Fruit fly (Drosophila melanogaster) whole organism, embryonic: ENCODE measurements around the gene Coa8.
A peak's percentile ranks its signal among the peaks of the same experiment; 100 is the strongest.

Source experiments
- Adf1 ChIP-seq: fragments of 200-800 bp; sonication (Bioruptor generic); IDR thresholded peaks from 2 replicates; pipeline ENCODE4 v1.3.6; 2022; ENCODE audit warnings: missing biosample characterization, missing genetic modification characterization
- CG10565 ChIP-seq: fragments of 200-800 bp; sonication (Bioruptor generic); optimal IDR thresholded peaks from 3 replicates; lab custom pipeline; 2016; ENCODE audit warnings: missing biosample characterization, mild to moderate bottlenecking, missing genetic modification characterization
- CG11085 ChIP-seq: fragments of 200-800 bp; sonication (Bioruptor generic); IDR thresholded peaks from 2 replicates; pipeline ENCODE4 v1.3.6; 2022; ENCODE audit warnings: missing biosample characterization, missing genetic modification characterization
- CG13287 ChIP-seq: fragments of 200-800 bp; sonication (Bioruptor generic); IDR thresholded peaks from 2 replicates; pipeline ENCODE4 v1.3.6; 2022; ENCODE audit warnings: missing biosample characterization, missing genetic modification characterization; ENCODE audit not compliant: partially characterized antibody
- CG14441 ChIP-seq: fragments of 200-800 bp; sonication (Bioruptor generic); IDR thresholded peaks from 2 replicates; pipeline ENCODE4 v1.3.6; 2022; ENCODE audit warnings: missing biosample characterization, missing genetic modification characterization
- CG16815 ChIP-seq: fragments of 200-800 bp; sonication (Bioruptor generic); optimal IDR thresholded peaks from 3 replicates; lab custom pipeline; 2017; ENCODE audit warnings: missing biosample characterization, mild to moderate bottlenecking, missing genetic modification characterization
- CG17829 ChIP-seq: fragments of 200-800 bp; optimal IDR thresholded peaks from 2 replicates; lab custom pipeline; 2019; ENCODE audit warnings: missing biosample characterization, mild to moderate bottlenecking, missing genetic modification characterization, moderate library complexity
- CG2202 ChIP-seq: fragments of 200-800 bp; sonication (Bioruptor generic); optimal IDR thresholded peaks from 2 replicates; lab custom pipeline; 2018; ENCODE audit warnings: missing biosample characterization, mild to moderate bottlenecking, missing genetic modification characterization
- CG31365 ChIP-seq: fragments of 200-800 bp; sonication (Bioruptor generic); optimal IDR thresholded peaks from 2 replicates; lab custom pipeline; 2018; ENCODE audit warnings: missing biosample characterization, mild to moderate bottlenecking, missing genetic modification characterization
- CG34376 ChIP-seq: fragments of 200-800 bp; sonication (Bioruptor generic); optimal IDR thresholded peaks from 2 replicates; lab custom pipeline; 2018; ENCODE audit warnings: missing biosample characterization, mild to moderate bottlenecking, missing genetic modification characterization
- CG42726 ChIP-seq: fragments of 200-800 bp; sonication (Bioruptor generic); IDR thresholded peaks from 2 replicates; pipeline ENCODE4 v1.3.6; 2022; ENCODE audit warnings: missing biosample characterization, missing genetic modification characterization; ENCODE audit not compliant: partially characterized antibody
- CG5180 ChIP-seq: fragments of 200-800 bp; sonication (Bioruptor generic); optimal IDR thresholded peaks from 3 replicates; lab custom pipeline; 2017; ENCODE audit warnings: missing biosample characterization, missing genetic modification characterization, mild to moderate bottlenecking, moderate library complexity, missing genetic modification reagents
- CG5245 ChIP-seq: fragments of 200-800 bp; sonication (Bioruptor generic); optimal IDR thresholded peaks from 3 replicates; lab custom pipeline; 2016; ENCODE audit warnings: missing biosample characterization, missing genetic modification characterization
- CG9797 ChIP-seq: fragments of 200-800 bp; sonication (Bioruptor generic); optimal IDR thresholded peaks from 3 replicates; lab custom pipeline; 2018; ENCODE audit warnings: missing biosample characterization, mild to moderate bottlenecking, missing genetic modification characterization
- CHES-1-like ChIP-seq: fragments of 200-800 bp; sonication (Bioruptor generic); optimal IDR thresholded peaks from 2 replicates; lab custom pipeline; 2016; ENCODE audit warnings: missing biosample characterization, missing genetic modification characterization
- CkIIα-i1 ChIP-seq: fragments of 200-800 bp; sonication (Bioruptor generic); IDR thresholded peaks from 2 replicates; pipeline ENCODE4 v1.3.6; 2022; ENCODE audit warnings: missing biosample characterization, missing genetic modification characterization
- Dbx ChIP-seq: fragments of 200-800 bp; sonication (Bioruptor generic); IDR thresholded peaks from 3 replicates; pipeline ENCODE4 v1.3.6; 2022; ENCODE audit warnings: missing biosample characterization, missing genetic modification characterization
- Dp ChIP-seq: fragments of 200-800 bp; sonication (Bioruptor generic); optimal IDR thresholded peaks from 2 replicates; lab custom pipeline; 2018; ENCODE audit warnings: missing biosample characterization, mild to moderate bottlenecking, missing genetic modification characterization, moderate library complexity
- Gsc ChIP-seq: fragments of 200-800 bp; sonication (Bioruptor generic); IDR thresholded peaks from 2 replicates; pipeline ENCODE4 v1.3.6; 2022; ENCODE audit warnings: missing biosample characterization, missing genetic modification characterization
- HLH54F ChIP-seq: fragments of 200-800 bp; sonication (Bioruptor generic); optimal IDR thresholded peaks from 3 replicates; lab custom pipeline; 2016; ENCODE audit warnings: missing biosample characterization, missing genetic modification characterization
- Hand ChIP-seq: fragments of 200-800 bp; sonication (Bioruptor generic); optimal IDR thresholded peaks from 2 replicates; lab custom pipeline; 2017; ENCODE audit warnings: mild to moderate bottlenecking, missing biosample characterization, missing genetic modification reagents, missing genetic modification characterization
- Hmr ChIP-seq: fragments of 200-800 bp; sonication (Bioruptor generic); optimal IDR thresholded peaks from 3 replicates; lab custom pipeline; 2017; ENCODE audit warnings: mild to moderate bottlenecking, missing biosample characterization, missing genetic modification reagents, missing genetic modification characterization
- MBD-R2 ChIP-seq: fragments of 200-800 bp; sonication (Bioruptor generic); IDR thresholded peaks from 2 replicates; pipeline ENCODE4 v1.3.6; 2022; ENCODE audit warnings: missing biosample characterization, missing genetic modification characterization
- MESR4 ChIP-seq: fragments of 200-800 bp; sonication (Bioruptor generic); optimal IDR thresholded peaks from 2 replicates; lab custom pipeline; 2018; ENCODE audit warnings: missing biosample characterization, mild to moderate bottlenecking, missing genetic modification characterization, moderate library complexity
- Mrtf ChIP-seq: fragments of 200-800 bp; sonication (Bioruptor generic); IDR thresholded peaks from 3 replicates; pipeline ENCODE4 v1.3.6; 2022; ENCODE audit warnings: missing biosample characterization, missing genetic modification characterization
- Opbp ChIP-seq: fragments of 200-800 bp; sonication (Bioruptor generic); IDR thresholded peaks from 3 replicates; pipeline ENCODE4 v1.3.6; 2022; ENCODE audit warnings: missing biosample characterization, missing genetic modification characterization; ENCODE audit not compliant: partially characterized antibody
- Rfx ChIP-seq: fragments of 200-800 bp; sonication (Bioruptor generic); IDR thresholded peaks from 2 replicates; pipeline ENCODE4 v1.3.6; 2022; ENCODE audit warnings: missing biosample characterization, missing genetic modification characterization
- Sry-β ChIP-seq: fragments of 200-800 bp; sonication (Bioruptor generic); optimal IDR thresholded peaks from 2 replicates; lab custom pipeline; 2018; ENCODE audit warnings: missing biosample characterization, mild to moderate bottlenecking, missing genetic modification characterization, moderate library complexity
- YL-1 ChIP-seq: fragments of 200-800 bp; sonication (Bioruptor generic); optimal IDR thresholded peaks from 3 replicates; lab custom pipeline; 2017; ENCODE audit warnings: missing biosample characterization, mild to moderate bottlenecking, missing genetic modification characterization
- az2 ChIP-seq: fragments of 200-800 bp; sonication (Bioruptor generic); optimal IDR thresholded peaks from 3 replicates; lab custom pipeline; 2016; ENCODE audit warnings: missing biosample characterization, missing genetic modification characterization
- bigmax ChIP-seq: fragments of 200-800 bp; sonication (Bioruptor generic); optimal IDR thresholded peaks from 2 replicates; lab custom pipeline; 2018; ENCODE audit warnings: missing biosample characterization, mild to moderate bottlenecking, missing genetic modification characterization
- cato ChIP-seq: fragments of 200-800 bp; sonication (Bioruptor generic); optimal IDR thresholded peaks from 2 replicates; lab custom pipeline; 2016; ENCODE audit warnings: missing biosample characterization, missing genetic modification characterization, borderline replicate concordance
- ftz-f1 ChIP-seq: fragments of 200-800 bp; sonication (Bioruptor generic); optimal IDR thresholded peaks from 2 replicates; lab custom pipeline; 2016; ENCODE audit warnings: missing biosample characterization, missing genetic modification characterization
- gem ChIP-seq: fragments of 200-800 bp; sonication (Bioruptor generic); optimal IDR thresholded peaks from 2 replicates; lab custom pipeline; 2019; ENCODE audit warnings: missing biosample characterization, mild to moderate bottlenecking, missing genetic modification characterization, moderate library complexity
- gfzf ChIP-seq: fragments of 200-800 bp; sonication (Bioruptor generic); optimal IDR thresholded peaks from 2 replicates; lab custom pipeline; 2016; ENCODE audit warnings: missing biosample characterization, mild to moderate bottlenecking, missing genetic modification characterization, moderate library complexity
- hbn ChIP-seq: fragments of 200-800 bp; sonication (Bioruptor generic); IDR thresholded peaks from 2 replicates; pipeline ENCODE4 v1.3.6; 2022; ENCODE audit warnings: missing biosample characterization, missing genetic modification characterization; ENCODE audit not compliant: partially characterized antibody
- hkb ChIP-seq, 2 experiments: fragments of 200-800 bp in 1 of 2; fragments of >200 bp in 1 of 2; sonication (Bioruptor generic) in 1 of 2; IDR thresholded peaks in 1 of 2; optimal IDR thresholded peaks in 1 of 2; 2 replicates each; pipeline versions ENCODE4 v1.3.6 to Lab custom; 2017 to 2022; ENCODE audit warnings: missing biosample characterization in 1 of 2, missing genetic modification characterization in 1 of 2
- insv ChIP-seq, 2 experiments: fragments of 200-800 bp; sonication (Bioruptor generic); optimal IDR thresholded peaks; 3 replicates each; lab custom pipeline; 2016 to 2018; ENCODE audit warnings: missing biosample characterization in 2 of 2, missing genetic modification characterization in 2 of 2
- nmo ChIP-seq: fragments of 200-800 bp; sonication (Bioruptor generic); optimal IDR thresholded peaks from 2 replicates; lab custom pipeline; 2018; ENCODE audit warnings: missing biosample characterization, mild to moderate bottlenecking, missing genetic modification characterization, moderate library complexity
- org-1 ChIP-seq: fragments of 200-800 bp; sonication (Bioruptor generic); optimal IDR thresholded peaks from 2 replicates; lab custom pipeline; 2017; ENCODE audit warnings: missing biosample characterization, missing genetic modification characterization
- pzg ChIP-seq: fragments of 200-800 bp; sonication (Bioruptor generic); optimal IDR thresholded peaks from 3 replicates; lab custom pipeline; 2018; ENCODE audit warnings: missing biosample characterization, mild to moderate bottlenecking, missing genetic modification characterization, moderate library complexity
- repo ChIP-seq: fragments of 200-800 bp; sonication (Bioruptor generic); optimal IDR thresholded peaks from 2 replicates; lab custom pipeline; 2016; ENCODE audit warnings: missing biosample characterization, missing genetic modification characterization
- sens ChIP-seq: fragments of 200-800 bp; sonication (Bioruptor generic); peaks from one replicate; lab custom pipeline; 2016; ENCODE audit warnings: missing biosample characterization, missing genetic modification characterization
- sisA ChIP-seq: fragments of 200-800 bp; sonication (Bioruptor generic); IDR thresholded peaks from 2 replicates; pipeline ENCODE4 v1.3.6; 2022; ENCODE audit warnings: missing biosample characterization, missing genetic modification characterization
- sug ChIP-seq: fragments of 200-800 bp; optimal IDR thresholded peaks from 2 replicates; lab custom pipeline; 2019; ENCODE audit warnings: missing biosample characterization, mild to moderate bottlenecking, missing genetic modification characterization, moderate library complexity
- tio ChIP-seq: fragments of 200-800 bp; sonication (Bioruptor generic); optimal IDR thresholded peaks from 2 replicates; lab custom pipeline; 2017; ENCODE audit warnings: missing biosample characterization, missing genetic modification characterization, inconsistent platforms
- tna ChIP-seq: fragments of 200-800 bp; sonication (Bioruptor generic); IDR thresholded peaks from 2 replicates; pipeline ENCODE4 v1.3.6; 2022; ENCODE audit warnings: missing biosample characterization, missing genetic modification characterization; ENCODE audit not compliant: partially characterized antibody
- trem ChIP-seq: fragments of 200-800 bp; optimal IDR thresholded peaks from 3 replicates; lab custom pipeline; 2019; ENCODE audit warnings: missing biosample characterization, mild to moderate bottlenecking, missing genetic modification characterization, moderate library complexity
- trh ChIP-seq: fragments of 200-800 bp; sonication (Bioruptor generic); optimal IDR thresholded peaks from 2 replicates; lab custom pipeline; 2016; ENCODE audit warnings: missing biosample characterization, missing genetic modification characterization
- twi ChIP-seq: fragments of 200-800 bp; optimal IDR thresholded peaks from 2 replicates; lab custom pipeline; 2019; ENCODE audit warnings: missing biosample characterization, mild to moderate bottlenecking, missing genetic modification characterization, moderate library complexity

The Coa8 gene

DNA sequence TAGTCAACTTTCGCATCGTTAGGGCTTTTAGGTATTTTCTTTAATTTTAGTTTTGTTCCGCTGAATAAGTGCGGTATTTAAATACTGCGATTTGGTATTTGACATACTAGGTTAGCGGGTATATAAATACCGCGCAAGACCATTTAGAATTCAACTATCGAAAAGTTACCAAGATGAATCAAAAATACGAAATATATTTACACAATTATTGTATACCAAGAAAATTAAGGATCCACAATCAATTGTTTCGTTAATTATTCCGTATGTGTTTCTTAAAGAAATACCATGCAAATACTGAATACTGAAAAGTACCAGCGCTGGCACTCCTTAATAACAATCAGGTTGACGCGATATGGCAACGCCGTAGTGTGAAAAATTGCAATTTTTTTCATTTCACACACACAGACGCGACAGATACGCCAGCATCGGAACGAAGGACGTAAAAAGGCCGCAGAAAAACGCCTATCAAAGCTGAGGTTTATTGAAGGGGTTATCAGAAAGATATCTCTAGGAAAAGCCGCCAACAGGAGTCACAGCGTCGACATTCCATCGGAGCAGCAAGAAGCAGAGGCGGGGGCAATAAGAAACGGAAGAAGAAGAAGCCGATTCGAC lies 6.5 kb upstream of the Coa8 start, which contains the start of the genes Pgam5 and Vps26 (continued):
- TF ChIP-seq YL-1 (GFP tag; lab: Kevin White, UChicago) (peak; percentile 72), trem (tag; lab: Kevin White, UChicago) (peak; percentile 60), repo (GFP tag; lab: Kevin White, UChicago) (no peak), CG10565 (GFP tag; lab: Kevin White, UChicago) (no peak), ftz-f1 (GFP tag; lab: Kevin White, UChicago) (no peak), tna (GFP tag; lab: Robert Waterston, UW) (no peak), CG5180 (GFP tag; lab: Kevin White, UChicago) (no peak), hkb (optimal IDR thresholded peaks at IDR 0.05; lab: Kevin White, UChicago) (peak; percentile 15), hkb (GFP tag; IDR thresholded peaks at IDR 0.05; lab: Robert Waterston, UW) (no peak), Mrtf (no peak), Adf1 (GFP tag; lab: Robert Waterston, UW) (no peak), gem (tag; lab: Kevin White, UChicago) (no peak), nmo (peak; percentile 47), hbn (GFP tag; lab: Robert Waterston, UW) (no peak), Hand (GFP tag; lab: Kevin White, UChicago) (no peak), MBD-R2 (peak; percentile 22), CG9797 (peak; percentile 69), trh (GFP tag; lab: Kevin White, UChicago) (no peak), CG2202 (no peak), CG31365 (no peak), Gsc (GFP tag; lab: Robert Waterston, UW) (no peak), sisA (GFP tag; lab: Robert Waterston, UW) (no peak), CkIIα-i1 (no peak), Hmr (no peak), CG34376 (no peak), twi (no peak), Sry-β (no peak), CHES-1-like (GFP tag; lab: Kevin White, UChicago) (no peak), Rfx (GFP tag; lab: Robert Waterston, UW) (no peak), CG42726 (GFP tag; lab: Robert Waterston, UW) (no peak), Opbp (GFP tag; lab: Robert Waterston, UW) (no peak), pzg (GFP tag; lab: Kevin White, UChicago) (peak; percentile 61), bigmax (GFP tag; lab: Kevin White, UChicago) (no peak), CG17829 (tag; lab: Kevin White, UChicago) (no peak), CG16815 (GFP tag; lab: Kevin White, UChicago) (no peak), HLH54F (GFP tag; lab: Kevin White, UChicago) (no peak), CG5245 (GFP tag; lab: Kevin White, UChicago) (no peak), MESR4 (GFP tag; lab: Kevin White, UChicago) (peak; percentile 76), CG13287 (GFP tag; lab: Robert Waterston, UW) (no peak), cato (no peak), org-1 (GFP tag; lab: Kevin White, UChicago) (no peak), insv (GFP tag; optimal IDR thresholded peaks at IDR 0.05; lab: Kevin White, UChicago) (no peak), gfzf (GFP tag; lab: Kevin White, UChicago) (peak; percentile 67), CG14441 (GFP tag; lab: Robert Waterston, UW) (no peak), sug (tag; lab: Kevin White, UChicago) (no peak), Dp (GFP tag; lab: Kevin White, UChicago) (peak; percentile 21), sens (GFP tag; lab: Kevin White, UChicago) (peak; percentile 49), CG11085 (GFP tag; lab: Robert Waterston, UW) (no peak), Dbx (GFP tag; lab: Robert Waterston, UW) (no peak), tio (no peak), az2 (GFP tag; lab: Kevin White, UChicago) (no peak)
